Fruit fly (Drosophila melanogaster): ENCODE data around the gene CG3436.

CG3436 gene

dm6 chr2L:155215-155712 lies 565 bp upstream of the CG3436 start, which contains the start of gene Pus10 (continued):
- TF ChIP-seq sima (GFP tag; optimal IDR thresholded peaks at IDR 0.05) = no peak
- no peak for TF ChIP-seq HmgZ (tag; optimal IDR thresholded peaks at IDR 0.05)
- no peak for TF ChIP-seq sna (GFP tag; IDR thresholded peaks at IDR 0.05; ENCODE audit: partially characterized antibody)
- no peak for TF ChIP-seq CG18619 (GFP tag; optimal IDR thresholded peaks at IDR 0.05)
- TF ChIP-seq tup (GFP tag; optimal IDR thresholded peaks at IDR 0.05) = no peak
- TF ChIP-seq Lhr (GFP tag; optimal IDR thresholded peaks at IDR 0.05) = no peak
- TF ChIP-seq CG6689 (GFP tag; IDR thresholded peaks at IDR 0.05) = no peak
- no peak for TF ChIP-seq disco-r (GFP tag; optimal IDR thresholded peaks at IDR 0.05)
- TF ChIP-seq Camta (GFP tag; optimal IDR thresholded peaks at IDR 0.05) = no peak
- no peak for TF ChIP-seq CG4617 (GFP tag; optimal IDR thresholded peaks at IDR 0.05; ENCODE audit: borderline replicate concordance)
- TF ChIP-seq CG13296 (GFP tag; optimal IDR thresholded peaks at IDR 0.05) = peak; percentile 12
- no peak for TF ChIP-seq dimm (GFP tag; IDR thresholded peaks at IDR 0.05)
- no peak for TF ChIP-seq lov (optimal IDR thresholded peaks at IDR 0.05)
- TF ChIP-seq lov (GFP tag; IDR thresholded peaks at IDR 0.05) = no peak
- no peak for TF ChIP-seq Hmx (GFP tag; optimal IDR thresholded peaks at IDR 0.05)
- TF ChIP-seq eve (GFP tag; optimal IDR thresholded peaks at IDR 0.05) = no peak
- no peak for TF ChIP-seq CG33213 (GFP tag; optimal IDR thresholded peaks at IDR 0.05)
- TF ChIP-seq lilli (GFP tag; optimal IDR thresholded peaks at IDR 0.05) = peak; percentile 18
- TF ChIP-seq bsh (GFP tag; optimal IDR thresholded peaks at IDR 0.05) = peak in 1 of 2 experiments; percentile 10
- no peak for TF ChIP-seq zen2 (GFP tag; IDR thresholded peaks at IDR 0.05; ENCODE audit: partially characterized antibody)
- TF ChIP-seq ATbp (GFP tag; optimal IDR thresholded peaks at IDR 0.05) = no peak
- no peak for TF ChIP-seq fd3F (GFP tag; optimal IDR thresholded peaks at IDR 0.05)
- peak; percentile 39 for TF ChIP-seq CG2116 (GFP tag; optimal IDR thresholded peaks at IDR 0.05)
- no peak for TF ChIP-seq nerfin-2 (GFP tag; IDR thresholded peaks at IDR 0.05; ENCODE audit: partially characterized antibody)
- TF ChIP-seq jumu (GFP tag; optimal IDR thresholded peaks at IDR 0.05) = no peak
- no peak for TF ChIP-seq schlank (tag; optimal IDR thresholded peaks at IDR 0.05)
- TF ChIP-seq CG13123 (GFP tag; optimal IDR thresholded peaks at IDR 0.05) = no peak
- no peak for TF ChIP-seq ssp (GFP tag; IDR thresholded peaks at IDR 0.05)
- TF ChIP-seq CG1024 (GFP tag; IDR thresholded peaks at IDR 0.05) = no peak
- no peak for TF ChIP-seq CG3847 (GFP tag; IDR thresholded peaks at IDR 0.05)
- TF ChIP-seq Ptx1 (GFP tag; IDR thresholded peaks at IDR 0.05) = no peak
- no peak for TF ChIP-seq dysf (GFP tag; IDR thresholded peaks at IDR 0.05)
- no peak for TF ChIP-seq Bgb (GFP tag; IDR thresholded peaks at IDR 0.05; ENCODE audit: partially characterized antibody)
- TF ChIP-seq trh (GFP tag; optimal IDR thresholded peaks at IDR 0.05) = no peak
- TF ChIP-seq CG12942 (GFP tag; optimal IDR thresholded peaks at IDR 0.05) = no peak
- no peak for TF ChIP-seq pros (GFP tag; optimal IDR thresholded peaks at IDR 0.05)
- no peak for TF ChIP-seq CG14667 (GFP tag; IDR thresholded peaks at IDR 0.05)
- TF ChIP-seq Ravus (GFP tag; IDR thresholded peaks at IDR 0.05) = no peak
- no peak for TF ChIP-seq Eip74EF (GFP tag; optimal IDR thresholded peaks at IDR 0.05)
- TF ChIP-seq CG3995 (GFP tag; optimal IDR thresholded peaks at IDR 0.05) = no peak
- TF ChIP-seq CG7372 (GFP tag; IDR thresholded peaks at IDR 0.05) = no peak
- TF ChIP-seq pho (GFP tag; optimal IDR thresholded peaks at IDR 0.05) = no peak
- TF ChIP-seq CkIIα-i1 (GFP tag; IDR thresholded peaks at IDR 0.05) = no peak
- TF ChIP-seq CG1603 (tag; optimal IDR thresholded peaks at IDR 0.05) = peak; percentile 14
- TF ChIP-seq Nf-YA (GFP tag; IDR thresholded peaks at IDR 0.05) = no peak
- TF ChIP-seq sob (GFP tag; IDR thresholded peaks at IDR 0.05) = no peak
- TF ChIP-seq CG12236 (GFP tag; optimal IDR thresholded peaks at IDR 0.05) = no peak
- TF ChIP-seq unc-4 (GFP tag; IDR thresholded peaks at IDR 0.05; ENCODE audit: partially characterized antibody) = no peak
- no peak for TF ChIP-seq rib (GFP tag; IDR thresholded peaks at IDR 0.05)
- TF ChIP-seq az2 (GFP tag; optimal IDR thresholded peaks at IDR 0.05) = no peak
- TF ChIP-seq hb (GFP tag; IDR thresholded peaks at IDR 0.05; ENCODE audit: partially characterized antibody) = no peak
- TF ChIP-seq CrebB (tag; optimal IDR thresholded peaks at IDR 0.05) = peak; percentile 15

Data from whole organism, embryonic.